Fruit fly (Drosophila melanogaster) whole organism, larva: Measurements from ENCODE around the gene EMC2B.

Experiments used
- noc ChIP-seq: fragments of 200-800 bp; sonication (Bioruptor generic); optimal IDR thresholded peaks from 3 replicates; lab custom pipeline; 2019; ENCODE audit warnings: missing biosample characterization, mild to moderate bottlenecking, missing genetic modification characterization, moderate library complexity

Gene EMC2B

DNA sequence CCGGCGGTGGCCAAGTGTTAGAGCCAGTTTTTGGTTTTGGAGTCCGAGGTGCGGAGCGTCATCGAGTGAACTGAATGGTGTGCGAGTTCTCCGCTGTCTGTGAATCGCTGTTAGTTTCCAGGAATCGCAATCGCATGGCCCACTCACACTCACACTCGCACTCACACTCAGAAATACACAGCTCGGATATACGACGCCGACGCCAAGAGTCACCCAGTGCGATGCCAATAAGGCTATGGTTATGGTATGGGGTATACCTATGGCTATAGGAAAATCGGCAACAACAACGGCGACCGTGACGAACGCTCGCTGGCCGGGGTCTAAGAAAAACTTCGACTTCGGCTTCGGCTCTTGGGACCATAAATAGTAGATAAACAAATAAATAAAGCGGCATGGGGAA lies 19.5 kb downstream of the EMC2B start, which contains the start of gene Abd-B:
Abd-B (minus strand) TSS at position 101 of the 400 bp plus-strand sequence.
- TF ChIP-seq noc (tag; lab: Kevin White, UChicago) = no peak

DNA sequence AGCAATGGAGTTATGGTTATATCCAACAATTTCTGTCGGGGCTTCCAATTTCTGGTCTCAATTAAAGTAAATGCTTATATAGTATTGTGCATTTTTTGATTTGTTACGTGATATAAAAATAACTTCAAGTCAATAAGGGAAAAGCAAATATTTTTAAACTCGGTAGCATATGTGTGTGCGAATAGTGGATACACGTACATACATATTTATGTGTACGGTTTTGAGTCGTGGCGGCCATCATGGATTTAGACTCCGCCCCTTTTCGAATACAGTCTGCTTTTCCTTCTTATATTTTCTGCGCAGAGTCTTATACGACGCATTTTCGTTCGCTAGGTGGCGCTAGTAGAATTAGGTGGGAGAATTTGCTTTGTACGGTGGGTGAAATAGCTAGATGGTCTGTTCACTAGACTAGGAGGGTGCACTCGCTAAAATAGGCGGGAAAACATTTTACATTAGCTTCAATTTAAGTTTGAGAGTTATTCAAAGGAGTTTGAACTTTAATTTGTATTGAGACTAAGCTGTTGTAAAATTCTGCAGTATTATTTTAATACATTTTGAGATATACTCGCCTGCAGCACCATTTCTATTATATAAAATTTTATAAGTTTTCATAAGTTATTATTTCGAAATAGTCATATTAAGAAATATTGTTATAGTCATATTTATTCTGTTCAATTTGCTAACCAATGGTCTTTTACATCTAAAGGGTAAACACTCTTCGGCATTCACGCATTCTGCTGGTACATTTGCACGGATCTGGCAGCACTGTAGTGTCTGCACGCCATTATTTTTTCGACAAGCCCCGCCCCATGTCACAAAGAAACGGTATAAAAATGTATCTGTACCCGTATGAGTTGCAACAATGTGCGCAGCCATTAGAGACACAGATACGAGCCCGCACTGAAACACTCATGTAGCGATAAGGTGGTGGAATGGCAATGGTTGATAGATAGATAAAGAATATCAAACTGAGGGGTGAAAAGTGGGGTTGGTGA lies 22.0 kb downstream of the EMC2B start:
- no peak for TF ChIP-seq noc (tag; lab: Kevin White, UChicago)

DNA sequence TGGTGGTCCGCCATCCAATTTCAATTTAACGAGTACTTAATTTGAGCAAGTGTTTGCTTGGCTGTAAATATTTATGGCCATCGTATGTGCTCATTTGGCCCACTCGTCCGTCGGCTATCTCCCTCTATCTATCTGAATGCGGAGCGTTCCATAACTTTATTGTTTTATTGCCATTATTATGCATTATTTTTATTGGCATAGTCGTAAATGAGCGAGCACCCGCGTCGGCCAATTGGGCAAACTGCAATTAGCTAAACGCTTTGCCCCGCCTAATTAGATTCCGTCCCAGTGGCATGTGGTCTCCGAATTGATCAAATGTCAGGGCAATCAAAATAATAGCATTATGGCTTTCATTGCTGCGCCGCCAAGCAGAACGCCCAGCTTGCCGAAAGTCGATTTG lies 29.4 kb downstream of the EMC2B start:
- no peak for TF ChIP-seq noc (tag; lab: Kevin White, UChicago)

DNA sequence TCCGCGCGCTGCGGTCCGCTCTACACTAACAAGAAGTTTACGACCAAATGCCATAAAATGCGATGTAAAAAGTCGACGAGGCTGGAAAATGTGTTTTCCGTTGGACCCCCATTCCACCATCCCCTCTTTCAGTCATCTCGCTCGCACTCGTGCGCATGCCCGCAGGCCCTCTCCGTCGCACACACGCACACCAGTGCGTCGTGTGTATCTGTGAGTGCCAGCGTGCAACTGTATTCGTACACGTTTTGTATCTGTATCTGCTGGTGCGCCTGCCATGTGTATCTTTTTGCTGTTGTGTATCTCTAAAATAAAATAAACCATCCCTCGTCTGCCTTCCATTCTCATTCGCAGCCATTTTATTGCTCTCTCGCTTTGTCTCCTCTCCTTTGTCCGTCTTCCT lies 31.5 kb downstream of the EMC2B start:
- no peak for TF ChIP-seq noc (tag; lab: Kevin White, UChicago)

DNA sequence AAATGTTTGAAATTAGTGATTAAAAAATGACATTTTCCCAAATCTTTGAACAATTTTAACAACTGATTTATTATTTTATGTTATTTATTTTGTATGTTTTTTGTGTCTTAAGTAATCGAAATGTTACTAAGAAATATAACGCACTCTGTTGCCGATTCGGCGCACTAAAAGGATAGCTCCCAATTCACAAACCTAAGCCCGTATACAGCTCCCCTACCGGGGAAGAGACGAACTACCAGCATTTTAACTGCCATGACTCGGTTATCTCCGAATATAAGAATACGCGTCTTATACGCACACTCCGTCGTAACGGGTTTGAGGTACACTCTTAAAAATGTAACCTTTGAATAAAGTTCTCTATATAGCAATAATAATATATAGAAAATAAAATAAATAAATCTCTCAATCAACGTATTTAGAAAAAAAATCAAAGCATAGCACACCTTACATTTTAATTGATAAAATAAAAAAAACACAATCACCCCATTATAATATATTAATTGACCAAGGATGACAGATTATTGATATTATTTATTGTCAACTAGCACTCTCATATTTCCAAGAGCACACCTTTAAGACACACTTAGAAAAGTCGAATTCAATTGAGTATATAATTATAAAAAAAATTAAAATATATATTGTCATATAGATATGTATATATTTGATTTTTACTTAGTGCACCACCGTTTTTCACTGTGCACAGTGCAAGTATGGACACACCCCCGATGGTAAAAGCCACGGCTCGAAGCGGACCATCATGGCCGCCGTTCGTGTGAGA lies 33.7 kb downstream of the EMC2B start:
- TF ChIP-seq noc (tag; lab: Kevin White, UChicago) = peak; percentile 32

DNA sequence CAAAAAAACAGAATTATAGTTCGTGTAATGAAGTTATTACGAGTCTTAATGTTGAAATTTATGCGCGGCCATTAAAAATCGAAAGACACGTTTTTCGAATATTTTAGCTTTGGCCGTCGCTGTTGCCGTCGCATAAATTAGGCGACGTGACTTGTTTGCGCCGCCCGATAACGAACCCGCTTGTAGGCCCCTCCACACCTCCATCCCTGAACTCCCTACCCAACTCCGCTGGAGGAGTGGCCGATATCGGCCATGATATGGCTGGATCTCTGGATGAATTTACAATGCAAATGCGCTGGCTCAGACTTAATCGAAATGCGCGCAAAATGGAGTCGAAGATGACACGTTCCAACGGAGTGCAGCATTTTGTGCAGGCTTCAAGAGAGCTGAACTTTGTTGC lies 37.3 kb downstream of the EMC2B start:
- no peak for TF ChIP-seq noc (tag; lab: Kevin White, UChicago)

DNA sequence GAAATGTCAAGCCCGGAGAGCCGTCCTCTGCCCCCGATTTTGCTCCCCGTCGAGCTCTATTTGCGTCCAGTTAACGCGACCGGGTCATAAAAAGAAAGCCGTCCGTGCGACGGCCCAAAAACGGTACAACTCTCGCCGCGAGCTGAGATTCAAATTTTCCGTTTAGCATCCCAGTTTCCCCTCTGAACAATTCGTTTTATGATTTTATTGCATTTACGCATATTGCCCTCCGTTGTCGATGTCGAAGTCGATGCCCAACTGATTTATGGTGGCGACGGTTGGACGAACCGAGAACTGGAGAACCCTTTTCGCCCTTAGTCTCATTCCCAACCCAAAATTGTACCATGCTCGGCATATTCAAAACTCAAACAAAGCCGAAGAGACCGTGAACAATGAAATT lies 40.3 kb downstream of the EMC2B start:
- no peak for TF ChIP-seq noc (tag; lab: Kevin White, UChicago)

DNA sequence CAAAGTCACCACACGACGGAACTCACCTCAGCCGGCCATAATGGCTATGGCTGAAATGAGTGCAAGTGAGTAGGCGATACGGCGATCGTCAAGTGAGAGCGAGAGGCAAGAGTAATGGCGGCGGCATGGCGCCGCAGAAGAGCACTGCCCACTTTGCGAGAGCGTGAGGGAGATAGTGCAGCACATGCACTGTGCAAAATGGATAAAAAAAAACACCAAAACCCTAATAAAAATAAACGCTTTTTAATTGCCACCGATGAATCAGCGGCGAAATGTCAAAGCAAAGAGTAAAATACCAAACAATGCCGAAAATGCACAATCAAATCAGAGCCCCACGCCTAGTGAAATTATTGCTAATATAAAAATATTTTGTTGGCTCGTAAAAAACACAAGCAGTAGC lies 43.0 kb downstream of the EMC2B start:
- no peak for TF ChIP-seq noc (tag; lab: Kevin White, UChicago)

DNA sequence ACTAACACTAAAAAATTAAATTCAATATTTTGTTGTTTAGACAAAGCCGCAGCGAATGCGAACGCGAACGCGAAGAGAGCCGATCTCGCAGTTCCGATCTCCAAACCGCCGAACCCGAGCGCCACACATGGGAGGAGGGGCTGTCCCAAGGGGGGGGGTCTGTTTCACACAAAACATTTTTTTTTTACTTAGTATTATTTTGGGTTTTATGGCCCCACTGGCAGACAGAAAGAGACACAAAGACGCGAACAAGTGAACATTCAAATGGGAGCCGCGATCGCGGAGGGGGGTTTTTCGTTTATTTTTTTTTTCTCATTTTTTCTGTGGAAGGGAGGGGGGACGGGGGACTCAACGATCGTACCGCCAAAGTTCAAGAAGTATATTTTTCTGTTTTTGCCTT lies 47.4 kb downstream of the EMC2B start:
- TF ChIP-seq noc (tag; lab: Kevin White, UChicago) = no peak

DNA sequence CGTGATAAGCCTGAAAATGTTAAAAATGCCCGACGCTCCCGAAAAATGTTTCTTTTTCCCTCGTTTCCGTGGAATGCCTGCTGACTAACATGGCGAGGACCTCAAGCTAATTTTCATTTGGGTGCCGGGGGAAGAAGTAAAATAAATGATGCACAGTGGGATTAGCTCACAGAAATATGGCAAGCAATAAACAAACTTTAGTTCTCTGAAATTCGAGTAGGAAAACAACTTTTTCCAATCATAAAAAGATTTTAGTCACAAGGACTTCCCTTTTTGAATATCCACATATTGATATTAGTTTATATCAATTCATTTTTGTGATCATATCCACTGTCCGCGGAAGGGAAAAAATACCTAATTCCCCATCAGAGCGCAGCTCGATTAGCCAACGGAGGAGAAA lies 50.4 kb downstream of the EMC2B start:
- TF ChIP-seq noc (tag; lab: Kevin White, UChicago) = no peak

DNA sequence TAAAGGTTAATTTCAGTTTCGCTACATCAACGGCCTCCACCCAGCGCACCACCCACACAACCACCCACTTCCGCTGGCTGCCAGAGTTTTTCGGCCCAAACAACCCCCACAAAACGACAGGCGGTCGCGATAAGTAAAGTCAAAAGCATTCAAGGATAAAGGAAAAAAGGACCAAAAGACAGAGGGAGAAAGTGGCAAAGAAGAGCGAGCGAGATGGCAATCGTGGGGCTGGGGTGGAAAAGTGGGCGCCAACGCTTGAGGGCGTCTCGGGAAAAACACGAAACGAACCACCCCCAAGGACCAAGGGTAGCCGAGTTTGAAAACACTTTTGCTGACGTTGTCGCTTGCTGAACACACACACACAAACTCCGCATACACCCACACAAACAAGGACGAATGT lies 51.2 kb downstream of the EMC2B start:
- TF ChIP-seq noc (tag; lab: Kevin White, UChicago) = no peak
